Worm (Caenorhabditis elegans) whole organism, L3 larva: Measurements from ENCODE around the gene rps-4.

Source experiments
- ama-1 ChIP-seq: fragments of 150-350 bp; optimal IDR thresholded peaks from 2 replicates; lab custom pipeline; 2018
- ceh-16 ChIP-seq: sonication (generic microtip); optimal IDR thresholded peaks from 2 replicates; lab custom pipeline; 2017; ENCODE audit warnings: missing biosample characterization, missing genetic modification characterization
- egl-27 ChIP-seq: sonication (generic microtip); optimal IDR thresholded peaks from 4 replicates; lab custom pipeline; 2017; ENCODE audit warnings: missing biosample characterization, missing genetic modification reagents, missing genetic modification characterization
- egl-5 ChIP-seq: fragments of 150-350 bp; optimal IDR thresholded peaks from 2 replicates; lab custom pipeline; 2017; ENCODE audit warnings: missing biosample characterization, missing genetic modification reagents, missing genetic modification characterization, inconsistent platforms
- elt-3 ChIP-seq, 3 experiments: fragments of 150-350 bp in 1 of 3; sonication (generic microtip) in 2 of 3; optimal IDR thresholded peaks; 2 replicates in 2 of 3; 4 replicates in 1 of 3; lab custom pipeline; 2014 to 2017; ENCODE audit warnings: missing biosample characterization in 3 of 3, missing genetic modification characterization in 3 of 3
- fos-1 ChIP-seq: fragments of 150-350 bp; optimal IDR thresholded peaks from 2 replicates; lab custom pipeline; 2014; ENCODE audit warnings: missing biosample characterization, missing genetic modification characterization
- jun-1 ChIP-seq: fragments of 150-350 bp; optimal IDR thresholded peaks from 2 replicates; lab custom pipeline; 2014; ENCODE audit warnings: missing biosample characterization, missing genetic modification reagents, missing genetic modification characterization
- lin-39 ChIP-seq: fragments of 150-350 bp; optimal IDR thresholded peaks from 2 replicates; lab custom pipeline; 2018; ENCODE audit warnings: missing biosample characterization, missing genetic modification reagents, missing genetic modification characterization
- lsy-12 ChIP-seq: sonication (generic microtip); optimal IDR thresholded peaks from 2 replicates; lab custom pipeline; 2016; ENCODE audit warnings: mild to moderate bottlenecking, missing genetic modification characterization, missing compliant biosample characterization
- nhr-76 ChIP-seq: fragments of 150-350 bp; sonication (generic microtip); optimal IDR thresholded peaks from 5 replicates; lab custom pipeline; 2014; ENCODE audit warnings: missing biosample characterization, missing genetic modification characterization
- snpc-4 ChIP-seq: fragments of 150-350 bp; optimal IDR thresholded peaks from 2 replicates; lab custom pipeline; 2014; ENCODE audit warnings: missing biosample characterization, missing genetic modification characterization
- zag-1 ChIP-seq: fragments of 150-350 bp; optimal IDR thresholded peaks from 2 replicates; lab custom pipeline; 2014; ENCODE audit warnings: missing biosample characterization, missing genetic modification characterization
- ztf-11 ChIP-seq: fragments of 150-350 bp; optimal IDR thresholded peaks from 2 replicates; lab custom pipeline; 2014; ENCODE audit warnings: missing biosample characterization, missing genetic modification characterization

- TF ChIP-seq lin-39 = no peak
- no peak for TF ChIP-seq ztf-11 (tag; lab: Kevin White, UChicago)
- TF ChIP-seq snpc-4 (tag; lab: Kevin White, UChicago) = no peak
- TF ChIP-seq ceh-16 = no peak
- TF ChIP-seq zag-1 (tag; lab: Kevin White, UChicago) = no peak
- TF ChIP-seq nhr-76 (tag; lab: Kevin White, UChicago) = no peak
- no peak for TF ChIP-seq elt-3 (tag; optimal IDR thresholded peaks at IDR 0.05; lab: Kevin White, UChicago)
- TF ChIP-seq egl-5 (tag; lab: Kevin White, UChicago) = no peak
- TF ChIP-seq egl-27 (tag; lab: Kevin White, UChicago) = no peak
- TF ChIP-seq jun-1 (tag; lab: Kevin White, UChicago) = no peak
- TF ChIP-seq fos-1 (tag; lab: Kevin White, UChicago) = no peak
- TF ChIP-seq ama-1 = no peak
- no peak for TF ChIP-seq lsy-12 (tag; lab: Kevin White, UChicago)
Observed at ce11 chrIV:7075063-7075462, 9.4 kb downstream of the rps-4 start, which contains the start of gene srg-50.
